Worm (Caenorhabditis elegans): Measurements from ENCODE around the gene msp-10.

The msp-10 gene

DNA sequence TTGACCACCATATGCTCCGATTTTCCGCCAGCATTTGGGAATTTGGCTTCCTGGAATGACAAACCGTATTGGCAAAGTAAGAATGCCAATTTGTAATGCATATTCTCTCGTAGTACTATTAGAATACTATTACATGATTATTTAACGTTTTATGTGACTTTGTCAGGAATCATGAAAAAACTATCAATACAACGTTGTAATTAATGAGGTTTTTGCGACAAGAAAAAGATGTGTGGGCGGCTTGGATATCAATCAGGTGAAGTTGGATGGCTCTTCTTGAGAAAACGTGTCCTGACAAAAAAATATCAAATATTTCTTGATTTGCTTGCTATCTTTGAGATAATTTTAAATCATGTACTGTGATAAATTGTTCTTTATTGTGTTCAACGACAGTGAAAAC is 10.6 kb downstream of the msp-10 start, which contains the start of gene K07F5.7:
K07F5.7 (minus strand) TSS at position 101 of the 400 bp plus-strand sequence.
- no peak for TF ChIP-seq nfya-1 (tag; optimal IDR thresholded peaks at IDR 0.05)
- TF ChIP-seq fax-1 (tag; optimal IDR thresholded peaks at IDR 0.05), result no peak
- no peak for TF ChIP-seq nhr-11 (tag; optimal IDR thresholded peaks at IDR 0.05)
- TF ChIP-seq unc-55 (GFP tag; optimal IDR thresholded peaks at IDR 0.05), result no peak
- no peak for TF ChIP-seq dmd-4 (tag; optimal IDR thresholded peaks at IDR 0.05; ENCODE audit: borderline replicate concordance)
- TF ChIP-seq pat-9 (tag; optimal IDR thresholded peaks at IDR 0.05), result no peak
- no peak for TF ChIP-seq hlh-30 (tag; optimal IDR thresholded peaks at IDR 0.05; ENCODE audit: insufficient read depth)
- TF ChIP-seq ceh-19 (GFP tag; optimal IDR thresholded peaks at IDR 0.05), result no peak
- TF ChIP-seq ceh-22 (tag; optimal IDR thresholded peaks at IDR 0.05), result no peak
- no peak for TF ChIP-seq lim-6 (tag; optimal IDR thresholded peaks at IDR 0.05)
- TF ChIP-seq rnt-1 (tag; optimal IDR thresholded peaks at IDR 0.05), result no peak

DNA sequence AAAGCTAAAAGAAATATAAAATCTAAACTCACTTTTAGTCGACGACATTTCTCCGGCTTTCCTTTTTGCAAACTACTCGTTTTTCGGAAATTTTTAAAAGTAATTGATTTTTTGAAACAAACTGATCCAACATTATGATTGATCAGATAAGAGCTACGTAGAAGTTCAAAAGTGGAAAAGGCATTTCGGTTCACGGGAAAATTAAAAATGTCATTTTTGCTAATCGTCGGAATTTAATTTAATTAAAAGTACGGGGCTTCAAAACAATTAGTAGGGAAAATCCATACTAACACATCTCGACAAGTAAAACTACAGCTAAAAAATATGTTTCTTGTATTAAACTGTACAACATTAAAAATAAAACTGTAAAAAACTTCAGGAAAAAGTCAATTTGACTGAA is 12.2 kb downstream of the msp-10 start, which contains the start of gene K07F5.8:
K07F5.8 (minus strand) TSS at position 101 of the 400 bp plus-strand sequence.
- TF ChIP-seq ceh-34 (tag; optimal IDR thresholded peaks at IDR 0.05), result no peak
- TF ChIP-seq zip-5 (tag; optimal IDR thresholded peaks at IDR 0.05), result no peak
- no peak for TF ChIP-seq ttx-3 (tag; optimal IDR thresholded peaks at IDR 0.05)
- TF ChIP-seq sox-2 (GFP tag; IDR thresholded peaks at IDR 0.05), result no peak
- TF ChIP-seq fax-1 (tag; optimal IDR thresholded peaks at IDR 0.05), result no peak
- no peak for TF ChIP-seq ceh-9 (tag; optimal IDR thresholded peaks at IDR 0.05)
- no peak for TF ChIP-seq unc-3 (GFP tag; conservative IDR thresholded peaks at IDR 0.05)
- no peak for TF ChIP-seq unc-3 (tag; optimal IDR thresholded peaks at IDR 0.05)
- no peak for TF ChIP-seq nhr-232 (tag; optimal IDR thresholded peaks at IDR 0.05)
- no peak for TF ChIP-seq nhr-11 (tag; optimal IDR thresholded peaks at IDR 0.05)
- no peak for TF ChIP-seq gmeb-2 (tag; optimal IDR thresholded peaks at IDR 0.05)
- TF ChIP-seq lin-11 (tag; optimal IDR thresholded peaks at IDR 0.05), result no peak
- TF ChIP-seq ceh-31 (tag; optimal IDR thresholded peaks at IDR 0.05), result no peak
- TF ChIP-seq pat-9 (tag; optimal IDR thresholded peaks at IDR 0.05), result no peak
- TF ChIP-seq hlh-13 (GFP tag; optimal IDR thresholded peaks at IDR 0.05), result no peak
- TF ChIP-seq unc-86 (tag; optimal IDR thresholded peaks at IDR 0.05), result no peak
- no peak for TF ChIP-seq pha-4 (tag; optimal IDR thresholded peaks at IDR 0.05)
- TF ChIP-seq hlh-8 (tag; optimal IDR thresholded peaks at IDR 0.05), result no peak
- no peak for TF ChIP-seq ceh-14 (tag; optimal IDR thresholded peaks at IDR 0.05)

DNA sequence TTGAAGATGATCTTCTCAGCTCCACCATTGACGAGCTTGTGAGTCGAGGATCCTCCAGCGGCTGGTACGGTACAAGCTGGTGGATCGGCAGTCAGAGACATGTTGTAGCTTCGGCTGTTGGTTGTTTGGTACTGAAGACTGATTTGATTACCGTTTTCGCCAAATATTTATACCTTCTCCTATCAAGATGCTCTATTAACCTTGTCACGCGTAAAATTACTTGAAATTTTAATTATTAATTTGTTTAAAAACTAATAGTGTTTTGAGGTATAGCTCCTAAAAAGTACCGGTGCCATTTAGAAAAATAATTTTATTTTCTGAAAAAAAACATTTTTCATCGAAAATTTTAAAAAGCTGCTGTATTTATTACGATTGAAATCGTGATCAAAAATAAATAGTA is 13.5 kb downstream of the msp-10 start, which contains the start of gene ssp-10:
ssp-10 (minus strand) TSS at position 101 of the 400 bp plus-strand sequence.
- no peak for TF ChIP-seq che-1 (tag; optimal IDR thresholded peaks at IDR 0.05)
- no peak for TF ChIP-seq ama-1 (optimal IDR thresholded peaks at IDR 0.05)
- no peak for TF ChIP-seq tbx-7 (tag; optimal IDR thresholded peaks at IDR 0.05)
- no peak for TF ChIP-seq syd-9 (tag; optimal IDR thresholded peaks at IDR 0.05)
- TF ChIP-seq zip-5 (tag; optimal IDR thresholded peaks at IDR 0.05), result no peak
- no peak for TF ChIP-seq sox-2 (GFP tag; IDR thresholded peaks at IDR 0.05)
- no peak for TF ChIP-seq lim-6 (tag; optimal IDR thresholded peaks at IDR 0.05)
- no peak for TF ChIP-seq ceh-19 (GFP tag; optimal IDR thresholded peaks at IDR 0.05)
- no peak for TF ChIP-seq tbx-2 (tag; optimal IDR thresholded peaks at IDR 0.05)

DNA sequence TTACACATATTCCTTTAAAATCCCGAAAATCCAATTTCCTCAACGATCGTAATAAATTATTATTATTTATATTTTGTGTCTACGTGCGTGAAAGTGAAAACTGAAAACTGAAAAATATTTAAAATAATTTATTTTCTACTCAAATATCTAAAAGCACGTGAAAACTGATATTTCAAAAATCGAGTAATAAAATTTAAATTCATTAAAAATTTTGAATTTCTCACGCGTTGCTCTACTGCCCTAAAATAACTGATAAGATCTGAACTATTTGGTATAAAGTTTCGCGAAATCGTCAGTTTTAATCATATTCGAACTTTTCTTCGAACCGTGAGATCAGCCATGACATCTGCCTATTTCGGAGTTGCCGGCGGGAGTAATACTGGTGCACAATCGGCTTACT is 14.8 kb downstream of the msp-10 start, which contains the start of gene ssq-1:
ssq-1 (plus strand) TSS at position 301 of the 400 bp plus-strand sequence.
- TF ChIP-seq lim-6 (tag; optimal IDR thresholded peaks at IDR 0.05) (no peak), mec-3 (tag; optimal IDR thresholded peaks at IDR 0.05; ENCODE audit: borderline replicate concordance) (no peak), elt-2 (tag; optimal IDR thresholded peaks at IDR 0.05) (no peak), dve-1 (tag; optimal IDR thresholded peaks at IDR 0.05) (no peak), gmeb-2 (tag; optimal IDR thresholded peaks at IDR 0.05) (no peak), lin-11 (tag; optimal IDR thresholded peaks at IDR 0.05) (no peak), ceh-2 (tag; optimal IDR thresholded peaks at IDR 0.05) (no peak), pros-1 (tag; optimal IDR thresholded peaks at IDR 0.05) (no peak), hlh-30 (tag; optimal IDR thresholded peaks at IDR 0.05; ENCODE audit: insufficient read depth) (no peak), odd-2 (tag; optimal IDR thresholded peaks at IDR 0.05) (no peak), ceh-14 (tag; optimal IDR thresholded peaks at IDR 0.05) (no peak), fkh-10 (GFP tag; optimal IDR thresholded peaks at IDR 0.05) (no peak), che-1 (tag; optimal IDR thresholded peaks at IDR 0.05) (no peak), npax-4 (tag; optimal IDR thresholded peaks at IDR 0.05) (no peak), ceh-45 (GFP tag; IDR thresholded peaks at IDR 0.05) (no peak), nfya-1 (tag; optimal IDR thresholded peaks at IDR 0.05) (no peak), unc-86 (tag; optimal IDR thresholded peaks at IDR 0.05) (no peak), ceh-18 (tag; optimal IDR thresholded peaks at IDR 0.05) (no peak), dmd-4 (tag; optimal IDR thresholded peaks at IDR 0.05; ENCODE audit: borderline replicate concordance) (no peak)
